Fruit fly (Drosophila melanogaster) whole organism, embryonic: ENCODE data around the gene CG10597.

ENCODE experiments used
- Atf3 ChIP-seq: fragments of 200-800 bp; sonication (Bioruptor generic); optimal IDR thresholded peaks from 3 replicates; lab custom pipeline; 2016; ENCODE audit warnings: missing biosample characterization, missing genetic modification characterization
- Blimp-1 ChIP-seq: fragments of 200-800 bp; sonication (Bioruptor generic); optimal IDR thresholded peaks from 3 replicates; lab custom pipeline; 2018; ENCODE audit warnings: missing biosample characterization, missing genetic modification characterization, mild to moderate bottlenecking, moderate library complexity, missing genetic modification reagents
- CG10366 ChIP-seq: fragments of 200-800 bp; sonication (Bioruptor generic); IDR thresholded peaks from 2 replicates; pipeline ENCODE4 v1.3.6; 2022; ENCODE audit warnings: missing biosample characterization, missing genetic modification characterization
- CG11093 ChIP-seq: fragments of 200-800 bp; sonication (Bioruptor generic); IDR thresholded peaks from 3 replicates; pipeline ENCODE4 v1.3.6; 2022; ENCODE audit warnings: missing biosample characterization, missing genetic modification characterization
- CG11398 ChIP-seq: fragments of 200-800 bp; sonication (Bioruptor generic); optimal IDR thresholded peaks from 2 replicates; lab custom pipeline; 2016; ENCODE audit warnings: missing biosample characterization, missing genetic modification characterization
- CG11504 ChIP-seq: fragments of 200-800 bp; sonication (Bioruptor generic); optimal IDR thresholded peaks from 3 replicates; lab custom pipeline; 2019; ENCODE audit warnings: missing biosample characterization, mild to moderate bottlenecking, missing genetic modification characterization, moderate library complexity
- CG12104 ChIP-seq: fragments of 200-800 bp; sonication (Bioruptor generic); optimal IDR thresholded peaks from 3 replicates; lab custom pipeline; 2016; ENCODE audit warnings: missing biosample characterization, missing genetic modification characterization
- CG12155 ChIP-seq: fragments of 200-800 bp; sonication (Bioruptor generic); optimal IDR thresholded peaks from 3 replicates; lab custom pipeline; 2016; ENCODE audit warnings: missing biosample characterization, missing genetic modification characterization
- CG1233 ChIP-seq: fragments of 200-800 bp; sonication (Bioruptor generic); optimal IDR thresholded peaks from 4 replicates; lab custom pipeline; 2018; ENCODE audit warnings: missing biosample characterization, mild to moderate bottlenecking, missing genetic modification characterization
- CG12769 ChIP-seq: fragments of 200-800 bp; sonication (Bioruptor generic); optimal IDR thresholded peaks from 2 replicates; lab custom pipeline; 2019; ENCODE audit warnings: missing biosample characterization, mild to moderate bottlenecking, missing genetic modification characterization, moderate library complexity
- CG14441 ChIP-seq: fragments of 200-800 bp; sonication (Bioruptor generic); IDR thresholded peaks from 2 replicates; pipeline ENCODE4 v1.3.6; 2022; ENCODE audit warnings: missing biosample characterization, missing genetic modification characterization
- CG17186 ChIP-seq: fragments of 200-800 bp; sonication (Bioruptor generic); optimal IDR thresholded peaks from 3 replicates; lab custom pipeline; 2017; ENCODE audit warnings: missing biosample characterization, missing genetic modification reagents, missing genetic modification characterization
- CG31224 ChIP-seq: fragments of 200-800 bp; sonication (Bioruptor generic); IDR thresholded peaks from 2 replicates; pipeline ENCODE4 v1.3.6; 2022; ENCODE audit warnings: missing biosample characterization, missing genetic modification characterization
- CG42726 ChIP-seq: fragments of 200-800 bp; sonication (Bioruptor generic); IDR thresholded peaks from 2 replicates; pipeline ENCODE4 v1.3.6; 2022; ENCODE audit warnings: missing biosample characterization, missing genetic modification characterization; ENCODE audit not compliant: partially characterized antibody
- CG43689 ChIP-seq: fragments of 200-800 bp; sonication (Bioruptor generic); IDR thresholded peaks from 2 replicates; pipeline ENCODE4 v1.3.6; 2022; ENCODE audit warnings: missing biosample characterization, missing genetic modification characterization
- CG7745 ChIP-seq: fragments of 200-800 bp; sonication (Bioruptor generic); optimal IDR thresholded peaks from 2 replicates; lab custom pipeline; 2018; ENCODE audit warnings: missing biosample characterization, mild to moderate bottlenecking, missing genetic modification characterization, moderate library complexity
- CG8281 ChIP-seq: fragments of 200-800 bp; sonication (Bioruptor generic); optimal IDR thresholded peaks from 2 replicates; lab custom pipeline; 2018; ENCODE audit warnings: missing biosample characterization, mild to moderate bottlenecking, missing genetic modification characterization, moderate library complexity
- CG9797 ChIP-seq: fragments of 200-800 bp; sonication (Bioruptor generic); optimal IDR thresholded peaks from 3 replicates; lab custom pipeline; 2018; ENCODE audit warnings: missing biosample characterization, mild to moderate bottlenecking, missing genetic modification characterization
- CTCF ChIP-seq: fragments of 200-800 bp; sonication (Bioruptor generic); optimal IDR thresholded peaks from 2 replicates; lab custom pipeline; 2017; ENCODE audit warnings: missing biosample characterization, mild to moderate bottlenecking, missing genetic modification characterization, moderate library complexity
- Camta ChIP-seq: fragments of 200-800 bp; sonication (Bioruptor generic); optimal IDR thresholded peaks from 2 replicates; lab custom pipeline; 2016; ENCODE audit warnings: missing biosample characterization, missing genetic modification characterization
- Dfd ChIP-seq, 2 experiments: fragments of >200 bp; optimal IDR thresholded peaks; 2 replicates each; lab custom pipeline; 2017; ENCODE audit warnings: missing biosample characterization in 2 of 2, missing genetic modification characterization in 2 of 2
- Drgx ChIP-seq: fragments of 200-800 bp; sonication (Bioruptor generic); IDR thresholded peaks from 2 replicates; pipeline ENCODE4 v1.3.6; 2022; ENCODE audit warnings: missing biosample characterization, missing genetic modification characterization
- Fer3 ChIP-seq: fragments of 200-800 bp; sonication (Bioruptor generic); optimal IDR thresholded peaks from 2 replicates; lab custom pipeline; 2018; ENCODE audit warnings: missing biosample characterization, mild to moderate bottlenecking, missing genetic modification characterization, moderate library complexity
- MESR4 ChIP-seq: fragments of 200-800 bp; sonication (Bioruptor generic); optimal IDR thresholded peaks from 2 replicates; lab custom pipeline; 2018; ENCODE audit warnings: missing biosample characterization, mild to moderate bottlenecking, missing genetic modification characterization, moderate library complexity
- NC2α ChIP-seq: fragments of 200-800 bp; sonication (Bioruptor generic); optimal IDR thresholded peaks from 2 replicates; lab custom pipeline; 2016; ENCODE audit warnings: missing biosample characterization, missing genetic modification characterization
- NK7.1 ChIP-seq: fragments of 200-800 bp; sonication (Bioruptor generic); optimal IDR thresholded peaks from 3 replicates; lab custom pipeline; 2016; ENCODE audit warnings: missing biosample characterization, missing genetic modification characterization
- Oli ChIP-seq: fragments of 200-800 bp; sonication (Bioruptor generic); optimal IDR thresholded peaks from 2 replicates; lab custom pipeline; 2018; ENCODE audit warnings: missing biosample characterization, mild to moderate bottlenecking, missing genetic modification characterization, moderate library complexity
- Scr ChIP-seq: fragments of 200-800 bp; sonication (Bioruptor generic); IDR thresholded peaks from 2 replicates; pipeline ENCODE4 v1.3.6; 2022; ENCODE audit warnings: missing biosample characterization, missing genetic modification characterization; ENCODE audit not compliant: partially characterized antibody
- Ssrp ChIP-seq: fragments of 200-800 bp; sonication (Bioruptor generic); optimal IDR thresholded peaks from 2 replicates; lab custom pipeline; 2018; ENCODE audit warnings: missing biosample characterization, mild to moderate bottlenecking, missing genetic modification characterization, moderate library complexity
- Stat92E ChIP-seq, 3 experiments: fragments of >200 bp in 2 of 3; fragments of 200-800 bp in 1 of 3; sonication (Bioruptor generic) in 1 of 3; optimal IDR thresholded peaks; 2 replicates each; lab custom pipeline; 2017 to 2019; ENCODE audit warnings: missing biosample characterization in 3 of 3, missing genetic modification characterization in 3 of 3, mild to moderate bottlenecking in 1 of 3, moderate library complexity in 1 of 3
- Tbp ChIP-seq: fragments of >200 bp; optimal IDR thresholded peaks from 2 replicates; lab custom pipeline; 2018; ENCODE audit warnings: missing biosample characterization, missing genetic modification characterization
- ash1 ChIP-seq: fragments of 200-800 bp; sonication (Bioruptor generic); optimal IDR thresholded peaks from 2 replicates; lab custom pipeline; 2018; ENCODE audit warnings: missing biosample characterization, mild to moderate bottlenecking, missing genetic modification characterization
- ato ChIP-seq: fragments of 200-800 bp; sonication (Bioruptor generic); IDR thresholded peaks from 2 replicates; pipeline ENCODE4 v1.3.6; 2022; ENCODE audit warnings: missing biosample characterization, missing genetic modification characterization; ENCODE audit not compliant: partially characterized antibody
- chn ChIP-seq: fragments of 200-800 bp; sonication (Bioruptor generic); optimal IDR thresholded peaks from 2 replicates; lab custom pipeline; 2016; ENCODE audit warnings: missing biosample characterization, missing genetic modification characterization
- croc ChIP-seq: fragments of 200-800 bp; sonication (Bioruptor generic); conservative IDR thresholded peaks from 3 replicates; pipeline ENCODE4 v1.3.6; 2022; ENCODE audit warnings: missing biosample characterization, missing genetic modification characterization
- dm ChIP-seq: fragments of 200-800 bp; sonication (Bioruptor generic); optimal IDR thresholded peaks from 3 replicates; lab custom pipeline; 2016; ENCODE audit warnings: missing biosample characterization, missing genetic modification characterization
- dysf ChIP-seq: fragments of 200-800 bp; sonication (Bioruptor generic); IDR thresholded peaks from 3 replicates; pipeline ENCODE4 v1.3.6; 2022; ENCODE audit warnings: missing biosample characterization, missing genetic modification characterization
- grau ChIP-seq: fragments of 200-800 bp; optimal IDR thresholded peaks from 3 replicates; lab custom pipeline; 2019; ENCODE audit warnings: missing biosample characterization, mild to moderate bottlenecking, missing genetic modification characterization, moderate library complexity
- hbn ChIP-seq: fragments of 200-800 bp; sonication (Bioruptor generic); IDR thresholded peaks from 2 replicates; pipeline ENCODE4 v1.3.6; 2022; ENCODE audit warnings: missing biosample characterization, missing genetic modification characterization; ENCODE audit not compliant: partially characterized antibody
- klu ChIP-seq: fragments of 200-800 bp; sonication (Bioruptor generic); IDR thresholded peaks from 2 replicates; pipeline ENCODE4 v1.3.6; 2022; ENCODE audit warnings: missing biosample characterization, missing genetic modification characterization
- lilli ChIP-seq: fragments of 200-800 bp; sonication (Bioruptor generic); optimal IDR thresholded peaks from 3 replicates; lab custom pipeline; 2016; ENCODE audit warnings: missing biosample characterization, missing genetic modification characterization
- odd ChIP-seq: fragments of 200-800 bp; sonication (Bioruptor generic); optimal IDR thresholded peaks from 2 replicates; lab custom pipeline; 2017; ENCODE audit warnings: missing biosample characterization, mild to moderate bottlenecking, missing genetic modification characterization
- salm ChIP-seq: fragments of 200-800 bp; sonication (Bioruptor generic); optimal IDR thresholded peaks from 2 replicates; lab custom pipeline; 2018; ENCODE audit warnings: missing biosample characterization, mild to moderate bottlenecking, missing genetic modification characterization
- sc ChIP-seq, 3 experiments: fragments of >200 bp in 2 of 3; fragments of 200-800 bp in 1 of 3; sonication (Bioruptor generic) in 1 of 3; optimal IDR thresholded peaks; 2 replicates in 2 of 3; 3 replicates in 1 of 3; lab custom pipeline; 2017; ENCODE audit warnings: mild to moderate bottlenecking in 1 of 3, missing biosample characterization in 1 of 3, missing genetic modification characterization in 1 of 3, missing genetic modification reagents in 1 of 3
- sug ChIP-seq: fragments of 200-800 bp; optimal IDR thresholded peaks from 2 replicates; lab custom pipeline; 2019; ENCODE audit warnings: missing biosample characterization, mild to moderate bottlenecking, missing genetic modification characterization, moderate library complexity
- tgo ChIP-seq: fragments of 200-800 bp; sonication (Bioruptor generic); IDR thresholded peaks from 3 replicates; pipeline ENCODE4 v1.3.6; 2022; ENCODE audit warnings: missing biosample characterization, missing genetic modification characterization
- trem ChIP-seq: fragments of 200-800 bp; optimal IDR thresholded peaks from 3 replicates; lab custom pipeline; 2019; ENCODE audit warnings: missing biosample characterization, mild to moderate bottlenecking, missing genetic modification characterization, moderate library complexity
- usp ChIP-seq: fragments of >200 bp; optimal IDR thresholded peaks from 2 replicates; lab custom pipeline; 2017; ENCODE audit warnings: missing biosample characterization, missing genetic modification characterization
- wor ChIP-seq: fragments of 200-800 bp; sonication (Bioruptor generic); IDR thresholded peaks from 2 replicates; pipeline ENCODE4 v1.3.6; 2022; ENCODE audit warnings: missing biosample characterization, missing genetic modification characterization
- z ChIP-seq: fragments of 200-800 bp; sonication (Bioruptor generic); IDR thresholded peaks from 3 replicates; pipeline ENCODE4 v1.3.6; 2022; ENCODE audit warnings: missing biosample characterization, missing genetic modification characterization
- zen2 ChIP-seq: fragments of 200-800 bp; sonication (Bioruptor generic); IDR thresholded peaks from 3 replicates; pipeline ENCODE4 v1.3.6; 2022; ENCODE audit warnings: missing biosample characterization, missing genetic modification characterization; ENCODE audit not compliant: partially characterized antibody
- zf30C ChIP-seq: fragments of 200-800 bp; sonication (Bioruptor generic); optimal IDR thresholded peaks from 3 replicates; lab custom pipeline; 2018; ENCODE audit warnings: missing biosample characterization, mild to moderate bottlenecking, missing genetic modification characterization

Gene CG10597

DNA sequence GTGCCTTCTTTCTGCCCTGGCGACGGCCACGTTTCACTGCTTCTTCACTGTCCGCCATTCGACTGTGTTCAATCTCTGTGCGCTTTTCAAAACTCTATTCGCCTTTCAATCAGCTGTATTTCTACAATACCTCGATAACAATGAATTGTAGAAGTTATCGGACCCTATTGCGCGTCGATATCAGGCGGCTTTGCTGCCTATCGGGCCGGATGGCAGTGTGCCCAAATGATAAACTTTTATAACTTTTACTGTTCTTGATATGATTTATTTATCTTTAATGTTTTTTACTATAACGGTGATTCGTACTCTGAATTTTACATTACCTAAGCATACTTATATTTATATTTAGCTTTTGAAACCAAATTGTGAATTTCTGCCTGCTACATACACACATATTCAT is 14.0 kb upstream of the CG10597 start, which contains the start of gene CG8915 (continued):
- TF ChIP-seq Fer3 (no peak), Atf3 (no peak), CG9797 (GFP tag; lab: Kevin White, UChicago) (peak; percentile 48), Ssrp (no peak), Oli (no peak), CG7745 (no peak), CG10366 (GFP tag; lab: Robert Waterston, UW) (no peak), chn (GFP tag; lab: Kevin White, UChicago) (no peak), salm (tag; lab: Kevin White, UChicago) (no peak), Blimp-1 (GFP tag; lab: Kevin White, UChicago) (no peak), NC2α (GFP tag; lab: Kevin White, UChicago) (no peak), trem (peak; percentile 22), CTCF (GFP tag; lab: Kevin White, UChicago) (no peak), croc (GFP tag; lab: Robert Waterston, UW) (no peak), CG12104 (GFP tag; lab: Kevin White, UChicago) (no peak), wor (GFP tag; lab: Robert Waterston, UW) (no peak), Dfd (GFP tag; optimal IDR thresholded peaks at IDR 0.05; lab: Kevin White, UChicago) (no peak), dysf (GFP tag; lab: Robert Waterston, UW) (no peak), CG17186 (GFP tag; lab: Kevin White, UChicago) (peak; percentile 16), CG14441 (GFP tag; lab: Robert Waterston, UW) (no peak), z (GFP tag; lab: Robert Waterston, UW) (no peak), zf30C (no peak), CG1233 (GFP tag; lab: Kevin White, UChicago) (no peak), ato (GFP tag; lab: Robert Waterston, UW) (peak; percentile 61; the same call in 1 of the 2 replicates), CG11504 (tag; lab: Kevin White, UChicago) (no peak), CG12769 (tag; lab: Kevin White, UChicago) (no peak), hbn (GFP tag; lab: Robert Waterston, UW) (peak; percentile 46; the same call in 1 of the 2 replicates), klu (GFP tag; lab: Robert Waterston, UW) (no peak), CG43689 (GFP tag; lab: Robert Waterston, UW) (no peak), odd (GFP tag; lab: Kevin White, UChicago) (no peak), Scr (GFP tag; lab: Robert Waterston, UW) (peak; percentile 49), CG8281 (tag; lab: Kevin White, UChicago) (no peak), sc (optimal IDR thresholded peaks at IDR 0.05; lab: Kevin White, UChicago) (no peak), sc (GFP tag; optimal IDR thresholded peaks at IDR 0.05; lab: Kevin White, UChicago) (no peak), MESR4 (peak; percentile 43), Drgx (GFP tag; lab: Robert Waterston, UW) (no peak), CG31224 (GFP tag; lab: Robert Waterston, UW) (no peak), CG12155 (GFP tag; lab: Kevin White, UChicago) (no peak), CG11093 (GFP tag; lab: Robert Waterston, UW) (no peak), tgo (GFP tag; lab: Robert Waterston, UW) (no peak), grau (tag; lab: Kevin White, UChicago) (no peak), NK7.1 (GFP tag; lab: Kevin White, UChicago) (no peak), CG42726 (GFP tag; lab: Robert Waterston, UW) (no peak), Tbp (GFP tag; lab: Kevin White, UChicago) (no peak), sug (tag; lab: Kevin White, UChicago) (no peak), ash1 (GFP tag; lab: Kevin White, UChicago) (no peak), CG11398 (no peak), usp (no peak), dm (no peak), Stat92E (GFP tag; optimal IDR thresholded peaks at IDR 0.05; lab: Kevin White, UChicago) (no peak), Camta (no peak), zen2 (GFP tag; lab: Robert Waterston, UW) (peak; percentile 63), lilli (no peak)
